Worm (Caenorhabditis elegans) whole organism, midembryonic: Measurements from ENCODE around the gene art-1.

ENCODE experiments used
- T22C8.4 ChIP-seq: fragments of 200-800 bp; sonication (Bioruptor generic); IDR thresholded peaks from 2 replicates; pipeline ENCODE4 v1.3.6; 2022; ENCODE audit warnings: missing genetic modification characterization, missing compliant biosample characterization
- cog-1 ChIP-seq: sonication (generic microtip); optimal IDR thresholded peaks from 2 replicates; lab custom pipeline; 2016; ENCODE audit warnings: missing genetic modification characterization, missing compliant biosample characterization
- flt-1 ChIP-seq: fragments of 200-800 bp; sonication (Bioruptor generic); IDR thresholded peaks from 2 replicates; pipeline ENCODE4 v1.3.6; 2022; ENCODE audit warnings: missing genetic modification characterization, missing compliant biosample characterization
- klf-2 ChIP-seq: fragments of 200-800 bp; sonication (Bioruptor generic); conservative IDR thresholded peaks from 2 replicates; pipeline ENCODE4 v1.3.6; 2022; ENCODE audit warnings: missing genetic modification reagents, missing genetic modification characterization, missing compliant biosample characterization
- med-1 ChIP-seq: sonication (generic microtip); optimal IDR thresholded peaks from 2 replicates; lab custom pipeline; 2017; ENCODE audit warnings: missing genetic modification characterization, mild to moderate bottlenecking, missing compliant biosample characterization, antibody characterized with exemption, missing genetic modification reagents; ENCODE audit not compliant: insufficient read depth
- ref-1 ChIP-seq: fragments of 200-800 bp; sonication (Bioruptor generic); conservative IDR thresholded peaks from 2 replicates; pipeline ENCODE4 v1.3.6; 2022; ENCODE audit warnings: missing genetic modification reagents, missing genetic modification characterization, missing compliant biosample characterization
- tab-1 ChIP-seq: fragments of 200-800 bp; sonication (Bioruptor generic); IDR thresholded peaks from 2 replicates; pipeline ENCODE4 v1.3.6; 2022; ENCODE audit warnings: missing genetic modification characterization, missing compliant biosample characterization
- ztf-23 ChIP-seq: fragments of 200-800 bp; sonication (Bioruptor generic); IDR thresholded peaks from 2 replicates; pipeline ENCODE4 v1.3.6; 2022; ENCODE audit warnings: missing genetic modification reagents, missing genetic modification characterization, missing compliant biosample characterization
- ztf-29 ChIP-seq: fragments of 200-800 bp; sonication (Bioruptor generic); IDR thresholded peaks from 2 replicates; pipeline ENCODE4 v1.3.6; 2022; ENCODE audit warnings: missing genetic modification reagents, missing genetic modification characterization, missing compliant biosample characterization

art-1 gene

DNA sequence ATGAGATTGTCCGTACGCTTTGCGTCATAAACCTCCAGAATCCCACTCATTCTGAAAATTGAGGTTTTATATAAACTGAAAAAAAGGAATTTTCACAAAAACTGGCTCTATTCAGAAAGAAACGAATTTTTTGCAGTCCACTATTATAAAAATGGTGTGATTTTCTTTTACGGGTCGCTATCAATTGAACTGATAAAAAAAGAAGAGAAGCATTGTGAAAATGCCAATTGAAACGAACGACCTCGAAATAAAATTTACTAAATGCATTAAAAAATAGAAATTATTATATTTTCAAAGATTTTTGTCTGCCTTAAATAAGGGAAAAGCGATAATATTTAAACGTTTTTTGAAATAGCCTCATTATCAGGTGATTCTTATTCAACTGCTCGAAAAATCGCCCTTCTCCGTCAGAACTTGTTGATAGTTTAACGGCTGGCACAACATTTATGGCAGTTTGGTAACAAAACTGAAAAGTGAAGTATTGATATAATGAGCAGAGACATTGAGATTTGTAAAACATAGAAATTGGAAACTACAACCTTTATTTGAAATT lies at the start of gene art-1:
art-1 (minus strand) TSS at position 51 of the 553 bp plus-strand sequence.
- TF ChIP-seq T22C8.4 (GFP tag; lab: Robert Waterston, UW) (no peak), flt-1 (GFP tag; lab: Robert Waterston, UW) (no peak), tab-1 (GFP tag; lab: Robert Waterston, UW) (no peak), ztf-29 (GFP tag; lab: Robert Waterston, UW) (no peak)

ce11 chrII:7012592-7012991 lies 40.6 kb upstream of the art-1 start, which contains the start of gene sqv-7:
TSS of gene sqv-7 (minus strand) at chrII:7012692.
- TF ChIP-seq klf-2 (GFP tag; lab: Robert Waterston, UW): no peak
- no peak for TF ChIP-seq tab-1 (GFP tag; lab: Robert Waterston, UW)
- TF ChIP-seq flt-1 (GFP tag; lab: Robert Waterston, UW): no peak
- no peak for TF ChIP-seq cog-1
- TF ChIP-seq ztf-23 (GFP tag; lab: Robert Waterston, UW): no peak
- no peak for TF ChIP-seq ztf-29 (GFP tag; lab: Robert Waterston, UW)
- no peak for TF ChIP-seq T22C8.4 (GFP tag; lab: Robert Waterston, UW)
- no peak for TF ChIP-seq ref-1 (GFP tag; lab: Robert Waterston, UW)

ce11 chrII:7002956-7003357 lies 30.9 kb upstream of the art-1 start:
- TF ChIP-seq flt-1 (GFP tag; lab: Robert Waterston, UW) (peak; percentile 71; the same call in 1 of the 2 replicates), ztf-23 (GFP tag; lab: Robert Waterston, UW) (peak; percentile 71; the same call in 1 of the 2 replicates), klf-2 (GFP tag; lab: Robert Waterston, UW) (peak; percentile 58; the same call in 1 of the 2 replicates), ref-1 (GFP tag; lab: Robert Waterston, UW) (no peak), cog-1 (no peak), med-1 (GFP tag; lab: Kevin White, UChicago) (no peak)

DNA sequence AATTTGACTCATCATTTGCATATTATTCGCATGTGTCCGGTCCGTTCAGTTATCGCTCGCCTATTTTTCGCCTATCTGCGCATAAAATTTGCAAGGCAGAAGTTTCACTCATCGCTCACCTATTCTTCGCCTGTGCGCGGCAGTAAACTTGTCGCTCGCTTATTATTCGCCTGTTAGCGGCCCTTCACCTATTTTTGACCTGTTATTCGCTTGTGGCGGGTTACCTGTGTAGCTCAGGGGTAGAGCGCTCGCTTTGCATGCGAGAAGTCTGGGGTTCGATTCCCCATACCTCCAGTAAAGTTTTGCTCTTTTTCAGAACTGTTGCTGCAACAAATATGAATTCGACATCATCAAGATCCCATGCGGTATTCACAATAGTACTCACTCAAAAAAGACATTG lies 29.4 kb upstream of the art-1 start:
- TF ChIP-seq med-1 (GFP tag; lab: Kevin White, UChicago): peak; percentile 7
- peak; percentile 85 for TF ChIP-seq klf-2 (GFP tag; lab: Robert Waterston, UW)
- peak; percentile 89 for TF ChIP-seq ztf-23 (GFP tag; lab: Robert Waterston, UW)
- TF ChIP-seq cog-1: peak; percentile 38
- TF ChIP-seq tab-1 (GFP tag; lab: Robert Waterston, UW): peak; percentile 95
- peak; percentile 92 for TF ChIP-seq ref-1 (GFP tag; lab: Robert Waterston, UW)
- TF ChIP-seq ztf-29 (GFP tag; lab: Robert Waterston, UW): peak; percentile 93
- peak; percentile 88 for TF ChIP-seq T22C8.4 (GFP tag; lab: Robert Waterston, UW)
- TF ChIP-seq flt-1 (GFP tag; lab: Robert Waterston, UW): peak; percentile 98

DNA sequence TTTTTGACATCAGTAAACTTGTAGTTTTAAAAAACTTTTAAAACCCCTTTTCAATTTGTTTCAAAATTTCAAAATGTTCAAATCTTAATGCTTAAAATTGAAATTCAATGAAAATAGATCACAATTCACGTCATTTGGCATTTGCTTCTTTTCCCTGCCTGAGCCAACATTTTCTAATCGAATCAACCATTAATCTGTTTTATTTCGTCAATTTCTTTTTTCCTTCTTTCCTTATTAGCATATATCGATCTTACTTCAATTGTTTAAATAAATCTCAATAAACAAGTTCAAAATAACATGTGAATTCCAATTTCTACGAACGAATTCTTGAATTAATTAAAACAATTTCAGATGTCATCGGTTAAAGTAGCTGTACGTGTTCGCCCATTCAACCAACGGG lies 23.5 kb upstream of the art-1 start:
- TF ChIP-seq cog-1: no peak
- TF ChIP-seq klf-2 (GFP tag; lab: Robert Waterston, UW): no peak
- no peak for TF ChIP-seq ztf-29 (GFP tag; lab: Robert Waterston, UW)
- no peak for TF ChIP-seq ref-1 (GFP tag; lab: Robert Waterston, UW)
- no peak for TF ChIP-seq T22C8.4 (GFP tag; lab: Robert Waterston, UW)
- no peak for TF ChIP-seq med-1 (GFP tag; lab: Kevin White, UChicago)

DNA sequence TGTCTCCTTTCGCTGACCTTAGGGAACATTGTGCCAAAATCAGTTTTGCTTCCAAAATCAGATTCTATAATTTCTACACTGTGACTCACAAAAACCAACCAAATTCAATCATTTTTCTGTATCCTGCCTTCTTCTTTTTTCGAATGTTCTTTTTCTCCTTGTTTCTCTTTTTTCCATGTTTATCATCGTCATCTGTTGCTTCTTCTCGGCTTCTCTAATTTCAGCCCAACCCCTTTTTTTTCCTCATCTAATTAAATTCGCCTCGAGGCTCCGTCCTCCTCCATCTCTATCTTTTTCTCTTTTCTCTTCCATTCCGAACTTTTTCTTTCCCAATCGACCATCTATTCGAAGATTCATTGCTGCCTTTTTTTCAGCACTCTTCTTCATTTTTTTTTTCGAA lies 22.6 kb upstream of the art-1 start, which contains the start of gene unc-104:
unc-104 (plus strand) TSS at position 311 of the 400 bp plus-strand sequence.
- TF ChIP-seq T22C8.4 (GFP tag; lab: Robert Waterston, UW): no peak
- no peak for TF ChIP-seq cog-1
- TF ChIP-seq ref-1 (GFP tag; lab: Robert Waterston, UW): no peak
- no peak for TF ChIP-seq ztf-23 (GFP tag; lab: Robert Waterston, UW)
- no peak for TF ChIP-seq tab-1 (GFP tag; lab: Robert Waterston, UW)
- no peak for TF ChIP-seq flt-1 (GFP tag; lab: Robert Waterston, UW)
- no peak for TF ChIP-seq klf-2 (GFP tag; lab: Robert Waterston, UW)
- no peak for TF ChIP-seq med-1 (GFP tag; lab: Kevin White, UChicago)
- TF ChIP-seq ztf-29 (GFP tag; lab: Robert Waterston, UW): no peak

DNA sequence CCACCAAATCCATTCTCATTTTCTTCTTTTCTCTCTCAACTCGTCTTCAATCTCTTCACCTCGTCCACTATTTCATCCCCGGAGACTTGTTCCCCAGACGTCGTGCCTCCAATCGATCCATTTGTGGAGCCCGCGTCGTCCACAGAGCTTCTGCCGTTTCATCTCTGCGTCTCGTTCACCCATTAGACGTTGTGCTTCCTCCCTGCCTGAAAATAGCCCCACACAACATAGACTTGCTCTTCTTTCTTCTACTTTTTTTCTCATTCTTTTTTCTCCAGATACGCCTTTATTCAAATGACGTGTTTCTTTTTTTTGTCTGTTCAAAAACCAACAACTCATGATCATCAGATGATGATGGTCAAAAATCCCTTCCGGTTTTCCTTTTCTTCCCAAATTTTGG lies 20.9 kb upstream of the art-1 start:
- TF ChIP-seq ztf-23 (GFP tag; lab: Robert Waterston, UW) (no peak), ref-1 (GFP tag; lab: Robert Waterston, UW) (no peak), T22C8.4 (GFP tag; lab: Robert Waterston, UW) (no peak), flt-1 (GFP tag; lab: Robert Waterston, UW) (no peak), ztf-29 (GFP tag; lab: Robert Waterston, UW) (no peak), klf-2 (GFP tag; lab: Robert Waterston, UW) (no peak), cog-1 (no peak)

DNA sequence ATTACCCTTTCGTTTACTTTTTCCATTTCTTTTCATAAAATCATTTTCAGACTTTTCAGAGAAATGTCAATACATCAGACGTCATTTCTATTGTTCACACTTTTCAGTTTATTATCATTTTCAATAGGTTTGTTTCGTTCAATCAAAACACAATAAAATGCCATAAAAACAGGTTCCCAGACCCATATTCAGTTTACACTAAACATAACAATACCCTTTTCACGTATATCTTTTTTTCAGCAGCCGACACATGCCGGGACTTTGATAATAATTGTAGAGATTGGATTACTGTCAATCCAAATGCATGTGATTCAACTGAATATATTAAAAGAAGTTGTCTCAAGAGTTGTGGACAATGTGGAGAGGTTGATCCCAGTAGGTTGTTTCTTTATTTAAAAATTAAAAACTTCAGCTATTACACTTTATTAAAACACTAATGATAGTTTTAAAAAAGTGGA lies 17.8 kb upstream of the art-1 start, which contains the start of gene C15F1.1:
C15F1.1 (plus strand) TSS at position 51 of the 458 bp plus-strand sequence.
- no peak for TF ChIP-seq klf-2 (GFP tag; lab: Robert Waterston, UW)
- TF ChIP-seq tab-1 (GFP tag; lab: Robert Waterston, UW): no peak
- TF ChIP-seq ztf-29 (GFP tag; lab: Robert Waterston, UW): no peak
- no peak for TF ChIP-seq ztf-23 (GFP tag; lab: Robert Waterston, UW)

ce11 chrII:6982949-6983348 lies 10.9 kb upstream of the art-1 start:
- TF ChIP-seq ztf-23 (GFP tag; lab: Robert Waterston, UW): peak; percentile 62; the same call in 1 of the 2 replicates
- peak; percentile 78; the same call in 1 of the 2 replicates for TF ChIP-seq tab-1 (GFP tag; lab: Robert Waterston, UW)
- peak; percentile 64; the same call in 1 of the 2 replicates for TF ChIP-seq flt-1 (GFP tag; lab: Robert Waterston, UW)

DNA sequence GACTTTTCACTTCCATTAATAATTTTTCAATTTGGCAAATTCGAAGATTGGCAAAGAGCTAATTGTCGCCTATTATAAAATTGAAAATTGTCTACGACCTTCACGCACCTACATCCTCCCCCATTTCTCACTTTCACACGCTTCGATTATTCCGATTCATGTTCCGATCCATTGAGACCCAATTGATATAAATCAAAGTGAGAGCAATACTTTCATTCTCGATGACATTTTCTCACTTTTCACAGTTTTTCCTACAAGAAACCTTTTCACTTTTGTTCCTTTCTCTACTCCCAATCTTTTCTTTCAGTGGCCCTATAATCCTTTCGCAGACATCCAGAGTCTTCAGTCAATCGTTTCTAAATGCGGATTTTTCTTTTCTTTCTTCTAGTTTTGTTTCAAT lies 7.6 kb upstream of the art-1 start, which contains the start of gene C15F1.2:
C15F1.2 (plus strand) TSS at position 308 of the 400 bp plus-strand sequence.
- TF ChIP-seq tab-1 (GFP tag; lab: Robert Waterston, UW) (no peak), ztf-29 (GFP tag; lab: Robert Waterston, UW) (no peak), klf-2 (GFP tag; lab: Robert Waterston, UW) (no peak), cog-1 (no peak), T22C8.4 (GFP tag; lab: Robert Waterston, UW) (no peak)
